Fruit fly (Drosophila melanogaster) whole organism, embryonic: Measurements from ENCODE around the gene CG42240.

Experiments used
- Aef1 ChIP-seq: fragments of 200-800 bp; sonication (Bioruptor generic); IDR thresholded peaks from 3 replicates; pipeline ENCODE4 v1.3.6; 2022; ENCODE audit warnings: missing biosample characterization, missing genetic modification characterization
- Bdp1 ChIP-seq: fragments of 200-800 bp; sonication (Bioruptor generic); optimal IDR thresholded peaks from 3 replicates; lab custom pipeline; 2016; ENCODE audit warnings: missing biosample characterization, missing genetic modification characterization
- BtbVII ChIP-seq: fragments of 200-800 bp; sonication (Bioruptor generic); optimal IDR thresholded peaks from 3 replicates; lab custom pipeline; 2017; ENCODE audit warnings: missing biosample characterization, mild to moderate bottlenecking, missing genetic modification characterization
- CG14014 ChIP-seq: fragments of 200-800 bp; sonication (Bioruptor generic); IDR thresholded peaks from 2 replicates; pipeline ENCODE4 v1.3.6; 2022; ENCODE audit warnings: missing biosample characterization, missing genetic modification characterization
- CG14965 ChIP-seq: fragments of 200-800 bp; sonication (Bioruptor generic); optimal IDR thresholded peaks from 2 replicates; lab custom pipeline; 2016; ENCODE audit warnings: missing biosample characterization, missing genetic modification characterization, borderline replicate concordance
- CG15269 ChIP-seq: fragments of 200-800 bp; sonication (Bioruptor generic); optimal IDR thresholded peaks from 2 replicates; lab custom pipeline; 2018; ENCODE audit warnings: missing biosample characterization, mild to moderate bottlenecking, missing genetic modification characterization, moderate library complexity
- CG15514 ChIP-seq: fragments of 200-800 bp; sonication (Bioruptor generic); optimal IDR thresholded peaks from 3 replicates; lab custom pipeline; 2017; ENCODE audit warnings: missing biosample characterization, missing genetic modification characterization, mild to moderate bottlenecking, moderate library complexity, missing genetic modification reagents
- CG15696 ChIP-seq: fragments of 200-800 bp; sonication (Bioruptor generic); optimal IDR thresholded peaks from 2 replicates; lab custom pipeline; 2019; ENCODE audit warnings: missing biosample characterization, mild to moderate bottlenecking, missing genetic modification characterization, moderate library complexity
- CG16813 ChIP-seq: fragments of 200-800 bp; sonication (Bioruptor generic); IDR thresholded peaks from 3 replicates; pipeline ENCODE4 v1.3.6; 2022; ENCODE audit warnings: missing biosample characterization, missing genetic modification characterization; ENCODE audit not compliant: partially characterized antibody
- CG16815 ChIP-seq: fragments of 200-800 bp; sonication (Bioruptor generic); optimal IDR thresholded peaks from 3 replicates; lab custom pipeline; 2017; ENCODE audit warnings: missing biosample characterization, mild to moderate bottlenecking, missing genetic modification characterization
- CG2889 ChIP-seq: fragments of 200-800 bp; sonication (Bioruptor generic); IDR thresholded peaks from 3 replicates; pipeline ENCODE4 v1.3.6; 2022; ENCODE audit warnings: missing biosample characterization, missing genetic modification characterization
- CG30020 ChIP-seq: fragments of 200-800 bp; optimal IDR thresholded peaks from 2 replicates; lab custom pipeline; 2019; ENCODE audit warnings: missing biosample characterization, mild to moderate bottlenecking, missing genetic modification characterization, moderate library complexity
- CG33213 ChIP-seq: fragments of 200-800 bp; sonication (Bioruptor generic); optimal IDR thresholded peaks from 3 replicates; lab custom pipeline; 2016; ENCODE audit warnings: missing biosample characterization, missing genetic modification characterization
- CG34376 ChIP-seq: fragments of 200-800 bp; sonication (Bioruptor generic); optimal IDR thresholded peaks from 2 replicates; lab custom pipeline; 2018; ENCODE audit warnings: missing biosample characterization, mild to moderate bottlenecking, missing genetic modification characterization
- CG6272 ChIP-seq: fragments of 200-800 bp; sonication (Bioruptor generic); IDR thresholded peaks from 2 replicates; pipeline ENCODE4 v1.3.6; 2022; ENCODE audit warnings: missing biosample characterization, missing genetic modification characterization
- CG7963 ChIP-seq: fragments of 200-800 bp; sonication (Bioruptor generic); IDR thresholded peaks from 3 replicates; pipeline ENCODE4 v1.3.6; 2022; ENCODE audit warnings: missing biosample characterization, missing genetic modification characterization; ENCODE audit not compliant: partially characterized antibody
- CG8388 ChIP-seq: fragments of 200-800 bp; sonication (Bioruptor generic); optimal IDR thresholded peaks from 2 replicates; lab custom pipeline; 2019; ENCODE audit warnings: missing biosample characterization, mild to moderate bottlenecking, missing genetic modification characterization, moderate library complexity
- CG9437 ChIP-seq: fragments of 200-800 bp; sonication (Bioruptor generic); optimal IDR thresholded peaks from 2 replicates; lab custom pipeline; 2018; ENCODE audit warnings: missing biosample characterization, mild to moderate bottlenecking, missing genetic modification characterization
- CoRest ChIP-seq: fragments of 200-800 bp; sonication (Bioruptor generic); optimal IDR thresholded peaks from 3 replicates; lab custom pipeline; 2018; ENCODE audit warnings: missing biosample characterization, mild to moderate bottlenecking, missing genetic modification characterization, moderate library complexity
- D19A ChIP-seq: fragments of 200-800 bp; optimal IDR thresholded peaks from 3 replicates; lab custom pipeline; 2019; ENCODE audit warnings: missing biosample characterization, mild to moderate bottlenecking, missing genetic modification characterization, moderate library complexity
- Dip3 ChIP-seq: fragments of 200-800 bp; sonication (Bioruptor generic); optimal IDR thresholded peaks from 3 replicates; lab custom pipeline; 2016; ENCODE audit warnings: missing biosample characterization, missing genetic modification characterization
- E2f2 ChIP-seq: fragments of 200-800 bp; sonication (Bioruptor generic); IDR thresholded peaks from 2 replicates; pipeline ENCODE4 v1.3.6; 2022; ENCODE audit warnings: missing biosample characterization, missing genetic modification characterization
- Fer1 ChIP-seq: fragments of 200-800 bp; sonication (Bioruptor generic); optimal IDR thresholded peaks from 2 replicates; lab custom pipeline; 2017; ENCODE audit warnings: missing biosample characterization, mild to moderate bottlenecking, missing genetic modification characterization
- HLHmδ ChIP-seq: fragments of 200-800 bp; sonication (Bioruptor generic); optimal IDR thresholded peaks from 2 replicates; lab custom pipeline; 2018; ENCODE audit warnings: missing biosample characterization, mild to moderate bottlenecking, missing genetic modification characterization, moderate library complexity
- Lpt ChIP-seq: fragments of >200 bp; optimal IDR thresholded peaks from 2 replicates; lab custom pipeline; 2018; ENCODE audit warnings: missing biosample characterization, missing genetic modification characterization
- Mad ChIP-seq: fragments of 200-800 bp; sonication (Bioruptor generic); optimal IDR thresholded peaks from 2 replicates; lab custom pipeline; 2016; ENCODE audit warnings: missing biosample characterization, missing genetic modification characterization
- Med ChIP-seq: fragments of 200-800 bp; sonication (Bioruptor generic); peaks from one replicate; lab custom pipeline; 2016; ENCODE audit warnings: missing biosample characterization, missing genetic modification characterization, mild to moderate bottlenecking, inconsistent platforms, moderate library complexity
- PHDP ChIP-seq: fragments of 200-800 bp; sonication (Bioruptor generic); optimal IDR thresholded peaks from 3 replicates; lab custom pipeline; 2018; ENCODE audit warnings: missing biosample characterization, mild to moderate bottlenecking, missing genetic modification characterization, moderate library complexity
- Pdp1 ChIP-seq, 2 experiments: fragments of 200-800 bp; sonication (Bioruptor generic); optimal IDR thresholded peaks; 3 replicates each; lab custom pipeline; 2016; ENCODE audit warnings: missing biosample characterization in 2 of 2, missing genetic modification characterization in 2 of 2, mild to moderate bottlenecking in 1 of 2, moderate library complexity in 1 of 2
- Sox100B ChIP-seq: fragments of 200-800 bp; sonication (Bioruptor generic); optimal IDR thresholded peaks from 3 replicates; lab custom pipeline; 2018; ENCODE audit warnings: missing biosample characterization, mild to moderate bottlenecking, missing genetic modification characterization
- Sox102F ChIP-seq: fragments of 200-800 bp; sonication (Bioruptor generic); optimal IDR thresholded peaks from 2 replicates; lab custom pipeline; 2018; ENCODE audit warnings: missing biosample characterization, mild to moderate bottlenecking, missing genetic modification characterization, moderate library complexity
- YL-1 ChIP-seq: fragments of 200-800 bp; sonication (Bioruptor generic); optimal IDR thresholded peaks from 3 replicates; lab custom pipeline; 2017; ENCODE audit warnings: missing biosample characterization, mild to moderate bottlenecking, missing genetic modification characterization
- ase ChIP-seq: fragments of 200-800 bp; sonication (Bioruptor generic); IDR thresholded peaks from 3 replicates; pipeline ENCODE4 v1.3.6; 2022; ENCODE audit warnings: missing biosample characterization, missing genetic modification characterization
- br ChIP-seq: fragments of >200 bp; optimal IDR thresholded peaks from 2 replicates; lab custom pipeline; 2017
- cas ChIP-seq: fragments of 200-800 bp; sonication (Bioruptor generic); IDR thresholded peaks from 2 replicates; pipeline ENCODE4 v1.3.6; 2022; ENCODE audit warnings: missing biosample characterization, missing genetic modification characterization
- crp ChIP-seq, 2 experiments: fragments of 200-800 bp; sonication (Bioruptor generic); optimal IDR thresholded peaks; 2 replicates in 1 of 2; 3 replicates in 1 of 2; lab custom pipeline; 2017; ENCODE audit warnings: missing biosample characterization in 2 of 2, missing genetic modification characterization in 2 of 2, mild to moderate bottlenecking in 1 of 2, moderate library complexity in 1 of 2
- danr ChIP-seq: fragments of 200-800 bp; sonication (Bioruptor generic); IDR thresholded peaks from 2 replicates; pipeline ENCODE4 v1.3.6; 2022; ENCODE audit warnings: missing biosample characterization, missing genetic modification characterization
- dm ChIP-seq: fragments of 200-800 bp; sonication (Bioruptor generic); optimal IDR thresholded peaks from 3 replicates; lab custom pipeline; 2016; ENCODE audit warnings: missing biosample characterization, missing genetic modification characterization
- dmrt11E ChIP-seq: fragments of 200-800 bp; sonication (Bioruptor generic); optimal IDR thresholded peaks from 3 replicates; lab custom pipeline; 2018; ENCODE audit warnings: missing biosample characterization, mild to moderate bottlenecking, missing genetic modification characterization, moderate library complexity
- emc ChIP-seq: fragments of 200-800 bp; sonication (Bioruptor generic); optimal IDR thresholded peaks from 2 replicates; lab custom pipeline; 2016; ENCODE audit warnings: missing biosample characterization, missing genetic modification characterization
- exex ChIP-seq: fragments of 200-800 bp; sonication (Bioruptor generic); optimal IDR thresholded peaks from 4 replicates; lab custom pipeline; 2018; ENCODE audit warnings: missing biosample characterization, mild to moderate bottlenecking, missing genetic modification characterization, moderate library complexity
- jumu ChIP-seq: fragments of 200-800 bp; sonication (Bioruptor generic); optimal IDR thresholded peaks from 3 replicates; lab custom pipeline; 2016; ENCODE audit warnings: missing biosample characterization, missing genetic modification characterization
- ken ChIP-seq: fragments of 200-800 bp; sonication (Bioruptor generic); IDR thresholded peaks from 3 replicates; pipeline ENCODE4 v1.3.6; 2022; ENCODE audit warnings: missing biosample characterization, missing genetic modification characterization
- kni ChIP-seq: fragments of 200-800 bp; sonication (Bioruptor generic); optimal IDR thresholded peaks from 3 replicates; lab custom pipeline; 2017; ENCODE audit warnings: mild to moderate bottlenecking, missing biosample characterization, missing genetic modification reagents, missing genetic modification characterization
- maf-S ChIP-seq: fragments of 200-800 bp; sonication (Bioruptor generic); optimal IDR thresholded peaks from 2 replicates; lab custom pipeline; 2016; ENCODE audit warnings: missing biosample characterization, missing genetic modification characterization
- mam ChIP-seq: fragments of 200-800 bp; sonication (Bioruptor generic); optimal IDR thresholded peaks from 3 replicates; lab custom pipeline; 2016; ENCODE audit warnings: missing biosample characterization, missing genetic modification characterization
- nom ChIP-seq: fragments of 200-800 bp; sonication (Bioruptor generic); optimal IDR thresholded peaks from 2 replicates; lab custom pipeline; 2017; ENCODE audit warnings: missing biosample characterization, missing genetic modification characterization, mild to moderate bottlenecking, moderate library complexity, missing genetic modification reagents
- p53 ChIP-seq: fragments of 200-800 bp; sonication (Bioruptor generic); optimal IDR thresholded peaks from 2 replicates; lab custom pipeline; 2016; ENCODE audit warnings: missing biosample characterization, missing genetic modification characterization
- pzg ChIP-seq: fragments of 200-800 bp; sonication (Bioruptor generic); optimal IDR thresholded peaks from 3 replicates; lab custom pipeline; 2018; ENCODE audit warnings: missing biosample characterization, mild to moderate bottlenecking, missing genetic modification characterization, moderate library complexity
- schlank ChIP-seq: fragments of 200-800 bp; sonication (Bioruptor generic); optimal IDR thresholded peaks from 2 replicates; lab custom pipeline; 2018; ENCODE audit warnings: missing biosample characterization, mild to moderate bottlenecking, missing genetic modification characterization
- slbo ChIP-seq: fragments of 200-800 bp; sonication (Bioruptor generic); IDR thresholded peaks from 2 replicates; pipeline ENCODE4 v1.3.6; 2022; ENCODE audit warnings: missing biosample characterization, missing genetic modification characterization
- usp ChIP-seq: fragments of >200 bp; optimal IDR thresholded peaks from 2 replicates; lab custom pipeline; 2017; ENCODE audit warnings: missing biosample characterization, missing genetic modification characterization

The CG42240 gene

dm6 chrX:6308852-6309251, 21.8 kb upstream of the CG42240 start, which contains the start of gene CG15894 (continued):
- TF ChIP-seq CG33213 (GFP tag; lab: Kevin White, UChicago) (no peak), Sox102F (no peak), CG16815 (GFP tag; lab: Kevin White, UChicago) (no peak), crp (GFP tag; optimal IDR thresholded peaks at IDR 0.05; lab: Kevin White, UChicago) (no peak), ken (GFP tag; lab: Robert Waterston, UW) (no peak), kni (GFP tag; lab: Kevin White, UChicago) (peak; percentile 5), maf-S (GFP tag; lab: Kevin White, UChicago) (no peak), BtbVII (GFP tag; lab: Kevin White, UChicago) (no peak), emc (GFP tag; lab: Kevin White, UChicago) (no peak), nom (no peak), CG30020 (no peak), exex (tag; lab: Kevin White, UChicago) (no peak), D19A (no peak), CG15696 (tag; lab: Kevin White, UChicago) (no peak), mam (GFP tag; lab: Kevin White, UChicago) (no peak), CG16813 (GFP tag; lab: Robert Waterston, UW) (no peak), pzg (GFP tag; lab: Kevin White, UChicago) (no peak), CoRest (tag; lab: Kevin White, UChicago) (no peak), Bdp1 (GFP tag; lab: Kevin White, UChicago) (no peak), dmrt11E (tag; lab: Kevin White, UChicago) (no peak), CG7963 (GFP tag; lab: Robert Waterston, UW) (no peak), slbo (GFP tag; lab: Robert Waterston, UW) (peak; percentile 26; the same call in 1 of the 2 replicates), Aef1 (GFP tag; lab: Robert Waterston, UW) (no peak), CG2889 (GFP tag; lab: Robert Waterston, UW) (no peak), Lpt (GFP tag; lab: Kevin White, UChicago) (no peak), danr (GFP tag; lab: Robert Waterston, UW) (no peak), PHDP (tag; lab: Kevin White, UChicago) (peak; percentile 4), CG8388 (peak; percentile 25), CG9437 (GFP tag; lab: Kevin White, UChicago) (no peak), Dip3 (GFP tag; lab: Kevin White, UChicago) (no peak), Mad (no peak), jumu (no peak), Med (GFP tag; lab: Kevin White, UChicago) (peak; percentile 77), p53 (no peak), schlank (no peak), dm (GFP tag; lab: Kevin White, UChicago) (no peak), cas (GFP tag; lab: Robert Waterston, UW) (no peak), CG14014 (no peak), Sox100B (GFP tag; lab: Kevin White, UChicago) (no peak), Pdp1 (GFP tag; optimal IDR thresholded peaks at IDR 0.05; lab: Kevin White, UChicago) (no peak), CG34376 (no peak), CG14965 (GFP tag; lab: Kevin White, UChicago) (no peak), HLHmδ (GFP tag; lab: Kevin White, UChicago) (no peak), CG6272 (GFP tag; lab: Robert Waterston, UW) (no peak), ase (GFP tag; lab: Robert Waterston, UW) (no peak), CG15269 (tag; lab: Kevin White, UChicago) (peak; percentile 14), Fer1 (GFP tag; lab: Kevin White, UChicago) (peak; percentile 26), E2f2 (GFP tag; lab: Robert Waterston, UW) (no peak), CG15514 (GFP tag; lab: Kevin White, UChicago) (no peak), usp (GFP tag; lab: Kevin White, UChicago) (no peak), br (lab: Kevin White, UChicago) (no peak), YL-1 (GFP tag; lab: Kevin White, UChicago) (no peak)
